Worm (Caenorhabditis elegans): ENCODE measurements around the gene aptf-3.

DNA sequence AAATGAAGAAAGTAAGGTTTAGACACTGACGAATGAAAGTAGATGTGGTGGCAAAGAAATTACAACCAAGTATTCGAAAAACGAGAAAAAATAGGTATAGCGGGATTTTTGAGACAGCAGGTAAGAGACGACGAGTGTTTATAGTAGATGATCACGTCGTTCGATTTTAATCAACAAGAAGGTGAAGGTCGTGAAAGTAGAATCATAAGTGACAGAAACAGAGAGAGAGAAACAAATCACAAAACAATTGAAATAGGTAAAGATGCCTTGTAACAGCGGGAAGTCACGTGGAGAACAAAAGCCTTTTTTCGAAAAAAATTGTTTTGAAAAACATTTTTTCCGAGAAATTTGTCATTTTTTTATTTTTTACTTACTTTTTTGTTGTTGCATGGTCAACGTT lies 36.1 kb downstream of the aptf-3 start, which contains the start of gene T22C8.6:
- TF ChIP-seq ztf-29 (GFP tag; IDR thresholded peaks at IDR 0.05) (no peak), ztf-23 (GFP tag; IDR thresholded peaks at IDR 0.05) (no peak), T22C8.4 (GFP tag; IDR thresholded peaks at IDR 0.05) (no peak), cog-1 (tag; optimal IDR thresholded peaks at IDR 0.05) (no peak), ref-1 (GFP tag; conservative IDR thresholded peaks at IDR 0.05) (no peak), klf-2 (GFP tag; conservative IDR thresholded peaks at IDR 0.05) (no peak), flt-1 (GFP tag; IDR thresholded peaks at IDR 0.05) (no peak)

Data from whole organism, midembryonic.